Worm (Caenorhabditis elegans) whole organism, early embryonic: ENCODE results near the gene pgp-4.

ENCODE experiments used
- B0310.2 ChIP-seq: sonication (generic microtip); optimal IDR thresholded peaks from 2 replicates; lab custom pipeline; 2016; ENCODE audit warnings: mild to moderate bottlenecking, missing genetic modification characterization, missing compliant biosample characterization
- F13C5.2 ChIP-seq: sonication (generic microtip); optimal IDR thresholded peaks from 2 replicates; lab custom pipeline; 2017; ENCODE audit warnings: mild to moderate bottlenecking, missing genetic modification characterization, inconsistent platforms, missing compliant biosample characterization
- aly-1 ChIP-seq: sonication (generic microtip); optimal IDR thresholded peaks from 2 replicates; lab custom pipeline; 2016; ENCODE audit warnings: missing genetic modification characterization, missing compliant biosample characterization
- ama-1 ChIP-seq: fragments of 150-350 bp; optimal IDR thresholded peaks from 2 replicates; lab custom pipeline; 2014
- ceh-13 ChIP-seq: fragments of 200-800 bp; sonication (Bioruptor generic); optimal IDR thresholded peaks from 2 replicates; lab custom pipeline; 2018; ENCODE audit warnings: mild to moderate bottlenecking, missing genetic modification characterization, missing compliant biosample characterization
- ceh-36 ChIP-seq: sonication (generic microtip); optimal IDR thresholded peaks from 2 replicates; lab custom pipeline; 2016; ENCODE audit warnings: missing genetic modification characterization, inconsistent platforms, missing compliant biosample characterization
- scrt-1 ChIP-seq: fragments of 200-800 bp; sonication (Bioruptor generic); IDR thresholded peaks from 2 replicates; pipeline ENCODE4 v1.3.6; 2022; ENCODE audit warnings: missing genetic modification characterization, missing compliant biosample characterization
- tbx-11 ChIP-seq: fragments of 200-800 bp; sonication (Bioruptor generic); IDR thresholded peaks from 2 replicates; pipeline ENCODE4 v1.3.6; 2022; ENCODE audit warnings: missing genetic modification characterization, missing compliant biosample characterization

DNA sequence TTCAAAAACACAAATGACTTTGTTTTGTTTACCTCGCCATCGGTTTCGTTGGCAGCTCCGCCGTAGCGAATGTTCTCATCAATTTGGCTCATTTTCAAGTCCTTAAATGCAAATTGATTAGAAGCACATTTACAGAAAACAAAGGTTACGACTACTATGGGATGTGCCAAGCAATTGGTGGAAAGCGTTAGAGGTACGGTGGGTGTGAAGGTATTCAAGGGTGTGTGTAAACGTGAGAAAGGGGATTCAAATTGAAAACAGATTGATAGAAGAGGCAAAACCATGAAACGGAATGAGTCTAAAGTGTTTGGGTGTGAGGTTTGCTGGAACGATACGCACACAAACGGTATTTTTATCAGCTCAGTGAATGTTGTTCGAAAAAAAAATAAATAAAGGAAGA is 19.8 kb downstream of the pgp-4 start, which contains the start of gene tni-1:
- no peak for TF ChIP-seq ama-1
- no peak for TF ChIP-seq B0310.2 (tag; lab: Kevin White, UChicago)
- no peak for TF ChIP-seq ceh-13 (GFP tag; lab: Kevin White, UChicago)
- no peak for TF ChIP-seq ceh-36
- TF ChIP-seq scrt-1 (GFP tag; lab: Robert Waterston, UW), result no peak
- no peak for TF ChIP-seq F13C5.2
- no peak for TF ChIP-seq tbx-11 (GFP tag; lab: Robert Waterston, UW)
- TF ChIP-seq aly-1, result no peak
